Fruit fly (Drosophila melanogaster): Measurements from ENCODE around the gene Ir94c.

- TF ChIP-seq CG8478 (optimal IDR thresholded peaks at IDR 0.05) (no peak), EcR (GFP tag; optimal IDR thresholded peaks at IDR 0.05) (no peak), psq (optimal IDR thresholded peaks at IDR 0.05) (no peak), usp (GFP tag; optimal IDR thresholded peaks at IDR 0.05) (no peak), pan (optimal IDR thresholded peaks at IDR 0.05) (no peak), Dll (optimal IDR thresholded peaks at IDR 0.05) (no peak)
Measured at dm6 chr3R:22135503-22135902, 16.2 kb upstream of the Ir94c start.

All from whole organism.